Worm (Caenorhabditis elegans): ENCODE data around the gene M01H9.10.

- TF ChIP-seq dao-5 (tag; optimal IDR thresholded peaks at IDR 0.05), result no peak
- no peak for TF ChIP-seq W03F9.2 (tag; optimal IDR thresholded peaks at IDR 0.05)
Measured at ce11 chrIV:4454330-4455173, 25.4 kb downstream of the M01H9.10 start, which contains the start of gene R08C7.11.

Data from whole organism, L4/young adult.